Worm (Caenorhabditis elegans): ENCODE results near the gene mlcd-1.

DNA sequence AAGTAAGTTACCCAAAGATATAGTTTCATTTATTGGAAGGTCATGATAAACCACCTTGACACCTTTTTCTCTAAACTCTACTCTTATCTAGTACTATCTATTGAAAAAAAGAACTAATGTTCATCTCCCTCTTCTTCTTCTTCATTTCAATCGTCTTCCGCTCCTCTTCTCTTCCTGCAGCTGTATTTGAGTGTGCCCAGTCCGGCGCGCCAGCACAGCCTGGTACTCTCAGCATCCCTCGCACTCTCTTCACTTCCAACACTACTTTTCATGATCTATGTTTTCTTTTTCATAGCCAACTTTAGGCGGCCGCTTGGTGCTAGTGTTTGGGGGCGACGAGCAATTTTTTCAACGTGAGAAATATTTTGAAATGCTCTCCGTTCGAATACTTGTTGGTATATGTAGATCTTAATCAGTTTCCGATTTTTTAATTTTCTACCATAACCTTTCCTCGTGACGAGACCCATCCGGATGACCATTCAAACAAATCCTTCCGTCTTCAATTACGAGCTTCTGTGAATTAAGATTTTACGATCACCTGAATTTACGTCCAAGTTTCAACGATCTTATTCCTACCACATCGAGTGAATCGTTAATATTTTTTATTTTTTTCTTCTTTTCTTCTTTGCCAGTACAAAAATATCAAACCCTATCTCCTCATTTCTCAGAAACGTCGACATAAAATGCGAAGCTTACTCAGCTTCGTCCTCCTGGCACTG lies 5.7 kb downstream of the mlcd-1 start, which contains the start of gene pan-1:
- TF ChIP-seq vab-7 (GFP tag; IDR thresholded peaks at IDR 0.05) (no peak), T26A8.4 (GFP tag; IDR thresholded peaks at IDR 0.05) (peak; percentile 37), Y105C5A.15 (GFP tag; IDR thresholded peaks at IDR 0.05) (no peak), ama-1 (optimal IDR thresholded peaks at IDR 0.05) (no peak), ceh-62 (tag; optimal IDR thresholded peaks at IDR 0.05) (no peak), ceh-20 (GFP tag; IDR thresholded peaks at IDR 0.05) (no peak), attf-4 (tag; optimal IDR thresholded peaks at IDR 0.05) (no peak), zag-1 (tag; optimal IDR thresholded peaks at IDR 0.05) (no peak), nhr-42 (GFP tag; IDR thresholded peaks at IDR 0.05) (no peak)

Measured in whole organism, L4 larva.